Worm (Caenorhabditis elegans): ENCODE data around the gene ZC262.2.

ce11 chrIII:8305816-8306215 is 26.0 kb upstream of the ZC262.2 start:
- TF ChIP-seq W03F9.2 (tag; optimal IDR thresholded peaks at IDR 0.05) (no peak), dao-5 (tag; optimal IDR thresholded peaks at IDR 0.05) (no peak)

Data from whole organism, L4/young adult.